Fruit fly (Drosophila melanogaster) whole organism, embryonic: ENCODE data around the gene VhaAC45RP.

Experiments used
- Bdp1 ChIP-seq: fragments of 200-800 bp; sonication (Bioruptor generic); optimal IDR thresholded peaks from 3 replicates; lab custom pipeline; 2016; ENCODE audit warnings: missing biosample characterization, missing genetic modification characterization
- CG10565 ChIP-seq: fragments of 200-800 bp; sonication (Bioruptor generic); optimal IDR thresholded peaks from 3 replicates; lab custom pipeline; 2016; ENCODE audit warnings: missing biosample characterization, mild to moderate bottlenecking, missing genetic modification characterization
- CG13424 ChIP-seq: fragments of 200-800 bp; sonication (Bioruptor generic); optimal IDR thresholded peaks from 2 replicates; lab custom pipeline; 2019; ENCODE audit warnings: missing biosample characterization, mild to moderate bottlenecking, missing genetic modification characterization, moderate library complexity
- CG17385 ChIP-seq: fragments of 200-800 bp; sonication (Bioruptor generic); optimal IDR thresholded peaks from 3 replicates; lab custom pipeline; 2018; ENCODE audit warnings: missing biosample characterization, mild to moderate bottlenecking, missing genetic modification characterization
- CG18011 ChIP-seq: fragments of 200-800 bp; sonication (Bioruptor generic); optimal IDR thresholded peaks from 2 replicates; lab custom pipeline; 2017; ENCODE audit warnings: missing biosample characterization, missing genetic modification characterization, mild to moderate bottlenecking, moderate library complexity, missing genotype
- CG31365 ChIP-seq: fragments of 200-800 bp; sonication (Bioruptor generic); optimal IDR thresholded peaks from 2 replicates; lab custom pipeline; 2018; ENCODE audit warnings: missing biosample characterization, mild to moderate bottlenecking, missing genetic modification characterization
- CG6765 ChIP-seq: fragments of 200-800 bp; sonication (Bioruptor generic); optimal IDR thresholded peaks from 3 replicates; lab custom pipeline; 2017; ENCODE audit warnings: missing biosample characterization, mild to moderate bottlenecking, missing genetic modification characterization
- CG7556 ChIP-seq: fragments of 200-800 bp; sonication (Bioruptor generic); optimal IDR thresholded peaks from 2 replicates; lab custom pipeline; 2017; ENCODE audit warnings: missing biosample characterization, mild to moderate bottlenecking, missing genetic modification characterization
- CG7786 ChIP-seq: fragments of 200-800 bp; sonication (Bioruptor generic); optimal IDR thresholded peaks from 2 replicates; lab custom pipeline; 2016; ENCODE audit warnings: missing biosample characterization, missing genetic modification characterization
- CG9932 ChIP-seq: fragments of 200-800 bp; sonication (Bioruptor generic); IDR thresholded peaks from 2 replicates; pipeline ENCODE4 v1.3.6; 2022; ENCODE audit warnings: missing biosample characterization, missing genetic modification characterization
- CkIIα-i1 ChIP-seq: fragments of 200-800 bp; sonication (Bioruptor generic); IDR thresholded peaks from 2 replicates; pipeline ENCODE4 v1.3.6; 2022; ENCODE audit warnings: missing biosample characterization, missing genetic modification characterization
- Deaf1 ChIP-seq: fragments of 200-800 bp; optimal IDR thresholded peaks from 3 replicates; lab custom pipeline; 2019; ENCODE audit warnings: missing biosample characterization, mild to moderate bottlenecking, missing genetic modification characterization, moderate library complexity
- Dip3 ChIP-seq: fragments of 200-800 bp; sonication (Bioruptor generic); optimal IDR thresholded peaks from 3 replicates; lab custom pipeline; 2016; ENCODE audit warnings: missing biosample characterization, missing genetic modification characterization
- Dll ChIP-seq: fragments of 200-800 bp; sonication (Bioruptor generic); IDR thresholded peaks from 4 replicates; pipeline ENCODE4 v1.3.6; 2022; ENCODE audit warnings: missing biosample characterization, missing genetic modification characterization; ENCODE audit not compliant: partially characterized antibody
- E2f1 ChIP-seq: fragments of 200-800 bp; sonication (Bioruptor generic); IDR thresholded peaks from 2 replicates; pipeline ENCODE4 v1.3.6; 2022; ENCODE audit warnings: missing biosample characterization, missing genetic modification characterization
- Eip74EF ChIP-seq, 2 experiments: fragments of 200-800 bp in 1 of 2; fragments of >200 bp in 1 of 2; sonication (Bioruptor generic) in 1 of 2; optimal IDR thresholded peaks; 2 replicates each; lab custom pipeline; 2017 to 2019; ENCODE audit warnings: missing biosample characterization in 2 of 2, missing genetic modification characterization in 2 of 2, mild to moderate bottlenecking in 1 of 2, moderate library complexity in 1 of 2
- GATAe ChIP-seq: fragments of 200-800 bp; sonication (Bioruptor generic); conservative IDR thresholded peaks from 2 replicates; pipeline ENCODE4 v1.3.6; 2022; ENCODE audit warnings: missing biosample characterization, missing genetic modification characterization
- MTF-1 ChIP-seq: fragments of 200-800 bp; sonication (Bioruptor generic); optimal IDR thresholded peaks from 2 replicates; lab custom pipeline; 2018; ENCODE audit warnings: missing biosample characterization, mild to moderate bottlenecking, missing genetic modification characterization, borderline replicate concordance
- Med ChIP-seq: fragments of 200-800 bp; sonication (Bioruptor generic); peaks from one replicate; lab custom pipeline; 2016; ENCODE audit warnings: missing biosample characterization, missing genetic modification characterization, mild to moderate bottlenecking, inconsistent platforms, moderate library complexity
- NFAT ChIP-seq: fragments of 200-800 bp; sonication (Bioruptor generic); IDR thresholded peaks from 2 replicates; pipeline ENCODE4 v1.3.6; 2022; ENCODE audit warnings: missing biosample characterization, missing genetic modification characterization
- Nf-YB ChIP-seq: fragments of 200-800 bp; sonication (Bioruptor generic); optimal IDR thresholded peaks from 3 replicates; lab custom pipeline; 2019; ENCODE audit warnings: missing biosample characterization, mild to moderate bottlenecking, missing genetic modification characterization, moderate library complexity
- Rfx ChIP-seq: fragments of 200-800 bp; sonication (Bioruptor generic); IDR thresholded peaks from 2 replicates; pipeline ENCODE4 v1.3.6; 2022; ENCODE audit warnings: missing biosample characterization, missing genetic modification characterization
- Rx ChIP-seq: fragments of 200-800 bp; sonication (Bioruptor generic); IDR thresholded peaks from 2 replicates; pipeline ENCODE4 v1.3.6; 2022; ENCODE audit warnings: missing biosample characterization, missing genetic modification characterization
- Side ChIP-seq: fragments of 200-800 bp; sonication (Bioruptor generic); optimal IDR thresholded peaks from 2 replicates; lab custom pipeline; 2016; ENCODE audit warnings: missing biosample characterization, missing genetic modification characterization
- Taf1 ChIP-seq: fragments of 200-800 bp; sonication (Bioruptor generic); IDR thresholded peaks from 2 replicates; pipeline ENCODE4 v1.3.6; 2022; ENCODE audit warnings: missing biosample characterization, missing genetic modification characterization
- Xrp1 ChIP-seq: fragments of 200-800 bp; sonication (Bioruptor generic); IDR thresholded peaks from 2 replicates; pipeline ENCODE4 v1.3.6; 2022; ENCODE audit warnings: missing biosample characterization, missing genetic modification characterization
- br ChIP-seq: fragments of >200 bp; optimal IDR thresholded peaks from 2 replicates; lab custom pipeline; 2017
- chinmo ChIP-seq: fragments of 200-800 bp; sonication (Bioruptor generic); IDR thresholded peaks from 4 replicates; pipeline ENCODE4 v1.3.6; 2022; ENCODE audit warnings: missing biosample characterization, missing genetic modification characterization; ENCODE audit not compliant: partially characterized antibody
- chm ChIP-seq: fragments of 200-800 bp; sonication (Bioruptor generic); IDR thresholded peaks from 2 replicates; pipeline ENCODE4 v1.3.6; 2022; ENCODE audit warnings: missing biosample characterization, missing genetic modification characterization
- chn ChIP-seq: fragments of 200-800 bp; sonication (Bioruptor generic); optimal IDR thresholded peaks from 2 replicates; lab custom pipeline; 2016; ENCODE audit warnings: missing biosample characterization, missing genetic modification characterization
- crol ChIP-seq: fragments of 200-800 bp; sonication (Bioruptor generic); IDR thresholded peaks from 2 replicates; pipeline ENCODE4 v1.3.6; 2022; ENCODE audit warnings: missing biosample characterization, missing genetic modification characterization
- dati ChIP-seq: fragments of 200-800 bp; sonication (Bioruptor generic); IDR thresholded peaks from 2 replicates; pipeline ENCODE4 v1.3.6; 2022; ENCODE audit warnings: missing biosample characterization, missing genetic modification characterization
- dmrt99B ChIP-seq: fragments of 200-800 bp; sonication (Bioruptor generic); optimal IDR thresholded peaks from 2 replicates; lab custom pipeline; 2018; ENCODE audit warnings: missing biosample characterization, mild to moderate bottlenecking, missing genetic modification characterization, moderate library complexity
- ewg ChIP-seq: fragments of 200-800 bp; sonication (Bioruptor generic); optimal IDR thresholded peaks from 3 replicates; lab custom pipeline; 2017; ENCODE audit warnings: mild to moderate bottlenecking, missing biosample characterization, missing genetic modification reagents, missing genetic modification characterization
- fd102C ChIP-seq: fragments of 200-800 bp; sonication (Bioruptor generic); optimal IDR thresholded peaks from 2 replicates; lab custom pipeline; 2018; ENCODE audit warnings: missing biosample characterization, mild to moderate bottlenecking, missing genetic modification characterization, moderate library complexity
- kni ChIP-seq: fragments of 200-800 bp; sonication (Bioruptor generic); optimal IDR thresholded peaks from 3 replicates; lab custom pipeline; 2017; ENCODE audit warnings: mild to moderate bottlenecking, missing biosample characterization, missing genetic modification reagents, missing genetic modification characterization
- nom ChIP-seq: fragments of 200-800 bp; sonication (Bioruptor generic); optimal IDR thresholded peaks from 2 replicates; lab custom pipeline; 2017; ENCODE audit warnings: missing biosample characterization, missing genetic modification characterization, mild to moderate bottlenecking, moderate library complexity, missing genetic modification reagents
- oc ChIP-seq: fragments of 200-800 bp; sonication (Bioruptor generic); optimal IDR thresholded peaks from 2 replicates; lab custom pipeline; 2018; ENCODE audit warnings: missing biosample characterization, mild to moderate bottlenecking, missing genetic modification characterization, moderate library complexity
- odd ChIP-seq: fragments of 200-800 bp; sonication (Bioruptor generic); optimal IDR thresholded peaks from 2 replicates; lab custom pipeline; 2017; ENCODE audit warnings: missing biosample characterization, mild to moderate bottlenecking, missing genetic modification characterization
- otp ChIP-seq: fragments of 200-800 bp; sonication (Bioruptor generic); IDR thresholded peaks from 3 replicates; pipeline ENCODE4, ENCODE4 v1.3.6; 2022; ENCODE audit warnings: missing biosample characterization, missing genetic modification characterization
- p53 ChIP-seq: fragments of 200-800 bp; sonication (Bioruptor generic); optimal IDR thresholded peaks from 2 replicates; lab custom pipeline; 2016; ENCODE audit warnings: missing biosample characterization, missing genetic modification characterization
- pum ChIP-seq: fragments of 200-800 bp; sonication (Bioruptor generic); optimal IDR thresholded peaks from 2 replicates; lab custom pipeline; 2016; ENCODE audit warnings: missing biosample characterization, missing genetic modification characterization
- sd ChIP-seq: fragments of 200-800 bp; sonication (Bioruptor generic); optimal IDR thresholded peaks from 3 replicates; lab custom pipeline; 2018; ENCODE audit warnings: missing biosample characterization, mild to moderate bottlenecking, missing genetic modification characterization, moderate library complexity
- slou ChIP-seq: fragments of 200-800 bp; sonication (Bioruptor generic); optimal IDR thresholded peaks from 3 replicates; lab custom pipeline; 2016; ENCODE audit warnings: missing biosample characterization, missing genetic modification characterization
- sr ChIP-seq: fragments of 200-800 bp; sonication (Bioruptor generic); IDR thresholded peaks from 3 replicates; pipeline ENCODE4 v1.3.6; 2022; ENCODE audit warnings: missing biosample characterization, missing genetic modification characterization
- tio ChIP-seq: fragments of 200-800 bp; sonication (Bioruptor generic); optimal IDR thresholded peaks from 2 replicates; lab custom pipeline; 2017; ENCODE audit warnings: missing biosample characterization, missing genetic modification characterization, inconsistent platforms
- tup ChIP-seq: fragments of 200-800 bp; sonication (Bioruptor generic); optimal IDR thresholded peaks from 2 replicates; lab custom pipeline; 2016; ENCODE audit warnings: missing biosample characterization, mild to moderate bottlenecking, missing genetic modification characterization, moderate library complexity

Gene VhaAC45RP

DNA sequence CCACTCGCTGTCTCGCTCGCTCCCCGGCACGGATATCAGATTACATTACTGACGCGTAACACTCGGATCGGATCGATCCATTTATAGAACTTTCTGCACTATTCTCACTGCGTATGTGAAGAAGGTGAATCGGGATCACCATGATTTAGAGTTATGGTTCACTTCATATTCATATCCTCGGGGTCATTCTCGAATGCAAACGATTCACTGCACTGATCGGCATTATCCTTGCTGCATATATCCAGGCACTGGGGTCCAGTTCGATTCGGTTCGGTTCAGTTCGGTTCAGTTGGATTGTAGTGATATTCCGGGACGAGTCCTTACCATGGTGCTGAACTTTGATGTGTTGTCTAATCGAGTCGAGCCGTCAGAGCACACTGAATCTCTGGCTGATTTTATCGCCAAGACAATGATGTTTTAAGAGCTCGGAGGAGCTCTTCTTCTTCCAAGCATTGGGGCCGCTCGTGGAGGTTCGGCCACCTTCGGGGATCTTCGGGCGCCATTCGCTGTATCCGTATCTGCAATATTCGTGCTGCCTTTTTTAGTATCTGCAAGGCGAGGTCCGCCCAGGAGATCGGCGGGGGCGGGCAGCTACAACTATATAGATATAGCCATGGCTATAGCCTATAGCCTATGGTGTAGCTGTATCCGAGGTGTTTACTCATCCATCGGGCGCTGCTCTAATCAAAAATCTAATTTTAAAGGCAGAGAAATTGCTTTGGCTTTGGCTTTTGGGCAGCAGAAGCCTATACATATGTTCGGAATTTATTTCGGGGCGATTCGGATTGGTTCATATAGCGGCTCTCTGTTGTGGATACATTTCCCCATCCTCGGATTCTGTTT, 8.2 kb upstream of the VhaAC45RP start, which contains the start of gene Mlc2 (continued):
- no peak for TF ChIP-seq CkIIα-i1 (GFP tag; lab: Robert Waterston, UW)
- TF ChIP-seq CG18011 (GFP tag; lab: Kevin White, UChicago): no peak
- no peak for TF ChIP-seq otp (GFP tag; lab: Robert Waterston, UW)
- TF ChIP-seq CG9932: no peak
- no peak for TF ChIP-seq CG7786
- TF ChIP-seq tup: no peak
- TF ChIP-seq Deaf1 (tag; lab: Kevin White, UChicago): peak; percentile 95
- no peak for TF ChIP-seq Dll (GFP tag; lab: Robert Waterston, UW)
- TF ChIP-seq CG17385 (GFP tag; lab: Kevin White, UChicago): peak; percentile 60
- TF ChIP-seq sd (tag; lab: Kevin White, UChicago): no peak
- TF ChIP-seq slou (GFP tag; lab: Kevin White, UChicago): no peak
- TF ChIP-seq kni (GFP tag; lab: Kevin White, UChicago): no peak
- no peak for TF ChIP-seq Bdp1 (GFP tag; lab: Kevin White, UChicago)
- TF ChIP-seq Rx (GFP tag; lab: Robert Waterston, UW): no peak
- TF ChIP-seq sr (GFP tag; lab: Robert Waterston, UW): peak; percentile 52; the same call in 1 of the 3 replicates
- TF ChIP-seq Eip74EF (GFP tag; optimal IDR thresholded peaks at IDR 0.05; lab: Kevin White, UChicago): no peak
- no peak for TF ChIP-seq pum (GFP tag; lab: Kevin White, UChicago)
- peak; percentile 48 for TF ChIP-seq Nf-YB (GFP tag; lab: Kevin White, UChicago)
- TF ChIP-seq MTF-1 (GFP tag; lab: Kevin White, UChicago): no peak
- TF ChIP-seq tio (GFP tag; lab: Kevin White, UChicago): no peak
- no peak for TF ChIP-seq CG31365 (tag; lab: Kevin White, UChicago)
- no peak for TF ChIP-seq NFAT (GFP tag; lab: Robert Waterston, UW)
- TF ChIP-seq Side (GFP tag; lab: Kevin White, UChicago): no peak
- TF ChIP-seq chm: peak; percentile 38; the same call in 1 of the 2 replicates
- no peak for TF ChIP-seq Xrp1 (GFP tag; lab: Robert Waterston, UW)
- TF ChIP-seq crol: peak; percentile 66
- no peak for TF ChIP-seq dati (GFP tag; lab: Robert Waterston, UW)
- no peak for TF ChIP-seq nom (GFP tag; lab: Kevin White, UChicago)
- no peak for TF ChIP-seq CG13424 (tag; lab: Kevin White, UChicago)
- peak; percentile 53 for TF ChIP-seq Med
- TF ChIP-seq E2f1 (GFP tag; lab: Robert Waterston, UW): no peak
- TF ChIP-seq chinmo (GFP tag; lab: Robert Waterston, UW): 0 out of 4 replicates have a peak, but pooled peaks have one; percentile 53
- TF ChIP-seq chn (GFP tag; lab: Kevin White, UChicago): no peak
- TF ChIP-seq GATAe: no peak

DNA sequence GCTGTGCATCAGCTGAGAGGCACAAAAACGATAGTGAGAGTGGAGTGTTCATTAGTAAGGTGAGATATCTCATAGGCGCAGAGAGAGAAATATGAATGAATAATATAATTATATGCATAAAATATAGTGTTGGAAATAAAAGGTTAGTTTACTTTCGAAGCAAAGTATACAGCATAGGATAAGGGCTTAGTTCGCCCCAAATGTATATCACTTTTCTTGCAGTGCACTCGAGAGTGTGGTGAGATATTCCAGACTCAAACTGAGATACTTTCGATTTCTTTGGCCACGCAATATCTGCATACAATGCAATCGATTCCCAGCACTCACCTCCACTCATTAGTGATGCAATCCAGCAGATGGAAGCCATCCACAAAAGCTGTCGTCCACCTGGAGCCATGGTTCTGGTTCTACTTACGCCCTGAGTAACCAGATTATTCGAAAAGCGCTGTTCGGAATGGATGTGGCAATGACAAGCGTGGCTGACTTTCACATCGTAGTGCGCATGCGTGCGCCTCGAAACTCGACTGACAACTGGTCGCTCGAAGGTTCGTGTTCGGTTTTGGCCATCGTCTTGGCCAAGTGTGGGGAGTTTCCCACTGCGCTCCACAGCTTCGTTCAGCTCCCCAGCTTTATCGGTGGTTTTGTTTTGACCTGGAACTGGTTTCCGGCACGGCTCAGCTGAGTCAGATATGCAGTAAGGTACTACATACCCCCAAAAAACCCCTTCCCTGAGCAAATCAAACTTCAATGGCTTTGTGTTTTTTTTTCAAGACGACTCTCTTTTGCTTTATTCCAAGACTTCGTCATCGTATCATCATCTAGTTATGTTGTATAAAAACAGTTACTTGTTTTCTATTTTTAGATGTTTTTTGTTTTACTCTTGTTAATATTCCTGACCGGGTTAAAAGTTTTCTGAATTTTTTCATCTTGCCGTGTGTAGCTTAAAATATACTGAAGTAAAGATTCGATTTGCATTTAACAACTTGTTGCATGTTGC, 4.8 kb upstream of the VhaAC45RP start, which contains the start of gene Rsod:
Gene Rsod (minus strand): TSS at position 537 of the 997 bp plus-strand sequence.
- TF ChIP-seq crol (no peak), CG7556 (peak; percentile 15), p53 (no peak), odd (GFP tag; lab: Kevin White, UChicago) (no peak), fd102C (GFP tag; lab: Kevin White, UChicago) (no peak), br (no peak), Rfx (GFP tag; lab: Robert Waterston, UW) (peak; percentile 62), Dip3 (no peak), Taf1 (GFP tag; lab: Robert Waterston, UW) (peak; percentile 61), Side (GFP tag; lab: Kevin White, UChicago) (no peak), CG10565 (GFP tag; lab: Kevin White, UChicago) (no peak), oc (tag; lab: Kevin White, UChicago) (peak; percentile 65), dmrt99B (tag; lab: Kevin White, UChicago) (peak; percentile 73), ewg (GFP tag; lab: Kevin White, UChicago) (peak; percentile 40), CG6765 (GFP tag; lab: Kevin White, UChicago) (peak; percentile 4)
